Worm (Caenorhabditis elegans) whole organism, mixed stage, embryonic: ENCODE results near the gene F17A9.5.

Source experiments
- elt-1 ChIP-seq: sonication (generic microtip); optimal IDR thresholded peaks from 2 replicates; lab custom pipeline; 2017; ENCODE audit warnings: missing genetic modification characterization, mild to moderate bottlenecking, missing compliant biosample characterization, antibody characterized with exemption, moderate library complexity, borderline replicate concordance; ENCODE audit not compliant: insufficient read depth
- elt-3 ChIP-seq: fragments of 150-350 bp; optimal IDR thresholded peaks from 2 replicates; lab custom pipeline; 2014; ENCODE audit warnings: missing biosample characterization, missing genetic modification characterization
- hlh-1 ChIP-seq: fragments of 150-350 bp; optimal IDR thresholded peaks from 2 replicates; lab custom pipeline; 2014; ENCODE audit warnings: missing biosample characterization, missing genetic modification reagents, missing genetic modification characterization
- lin-32 ChIP-seq: fragments of 200-800 bp; sonication (Bioruptor generic); optimal IDR thresholded peaks from 2 replicates; lab custom pipeline; 2018; ENCODE audit warnings: mild to moderate bottlenecking, missing genetic modification characterization, missing compliant biosample characterization
- lsy-2 ChIP-seq: fragments of 150-350 bp; optimal IDR thresholded peaks from 2 replicates; lab custom pipeline; 2014; ENCODE audit warnings: missing biosample characterization, missing genetic modification characterization
- mab-5 ChIP-seq: fragments of 150-350 bp; optimal IDR thresholded peaks from 2 replicates; lab custom pipeline; 2014; ENCODE audit warnings: missing biosample characterization, missing genetic modification characterization
- sem-2 ChIP-seq: fragments of 200-800 bp; sonication (Bioruptor generic); optimal IDR thresholded peaks from 2 replicates; lab custom pipeline; 2018; ENCODE audit warnings: mild to moderate bottlenecking, missing genetic modification characterization, missing compliant biosample characterization
- unc-39 ChIP-seq: fragments of 150-350 bp; optimal IDR thresholded peaks from 2 replicates; lab custom pipeline; 2014; ENCODE audit warnings: missing biosample characterization, missing genetic modification characterization
- unc-62 ChIP-seq: fragments of 150-350 bp; optimal IDR thresholded peaks from 2 replicates; lab custom pipeline; 2014; ENCODE audit warnings: missing biosample characterization, missing genetic modification reagents, missing genetic modification characterization

ce11 chrV:6067112-6067511 lies 45.7 kb downstream of the F17A9.5 start, which contains the start of gene srh-10:
- TF ChIP-seq sem-2 (no peak), lsy-2 (tag; lab: Kevin White, UChicago) (no peak), elt-3 (tag; lab: Kevin White, UChicago) (no peak), lin-32 (GFP tag; lab: Kevin White, UChicago) (no peak), elt-1 (tag; lab: Kevin White, UChicago) (no peak), unc-39 (no peak), mab-5 (no peak), unc-62 (GFP tag; lab: Kevin White, UChicago) (no peak), hlh-1 (tag; lab: Kevin White, UChicago) (no peak)
